Worm (Caenorhabditis elegans): Measurements from ENCODE around the gene eif-3.B.

DNA sequence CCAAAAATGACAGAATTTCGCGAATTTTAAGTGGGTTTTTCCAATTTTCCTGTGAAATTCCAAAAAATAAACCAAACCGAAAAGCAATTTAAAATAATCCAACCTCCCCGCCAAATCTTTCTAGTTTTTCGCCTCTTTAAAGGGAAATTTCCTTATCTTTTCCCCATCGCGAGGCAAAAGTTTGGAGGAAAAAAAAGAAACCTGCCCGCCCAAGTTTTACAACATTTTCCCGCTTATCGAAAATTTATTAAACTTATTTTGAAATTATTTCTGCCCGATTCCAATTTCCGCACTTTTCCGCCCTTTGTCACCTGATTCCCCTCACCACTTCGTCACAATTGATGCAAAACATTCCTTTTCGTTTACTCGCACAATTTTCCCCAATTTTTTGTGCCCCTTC, 17.0 kb downstream of the eif-3.B start, which contains the start of gene osta-3:
- TF ChIP-seq elt-3 (tag; optimal IDR thresholded peaks at IDR 0.05) (no peak), jun-1 (tag; optimal IDR thresholded peaks at IDR 0.05) (no peak), ztf-11 (tag; optimal IDR thresholded peaks at IDR 0.05) (no peak), rnt-1 (tag; optimal IDR thresholded peaks at IDR 0.05) (no peak), ztf-4 (tag; optimal IDR thresholded peaks at IDR 0.05) (no peak), Y116A8C.19 (tag; optimal IDR thresholded peaks at IDR 0.05; ENCODE audit: borderline replicate concordance) (no peak), lsy-2 (tag; optimal IDR thresholded peaks at IDR 0.05) (no peak), nhr-237 (tag; optimal IDR thresholded peaks at IDR 0.05) (no peak), pqm-1 (tag; optimal IDR thresholded peaks at IDR 0.05) (no peak), egl-27 (tag; optimal IDR thresholded peaks at IDR 0.05) (no peak), ets-5 (GFP tag; IDR thresholded peaks at IDR 0.05) (no peak), dpl-1 (GFP tag; optimal IDR thresholded peaks at IDR 0.05) (no peak), mab-9 (GFP tag; IDR thresholded peaks at IDR 0.05) (no peak)
